Fruit fly (Drosophila melanogaster) whole organism, adult: Measurements from ENCODE around the gene CG1640.

Source experiments
- CG14711 ChIP-seq: fragments of 200-800 bp; sonication (Bioruptor generic); optimal IDR thresholded peaks from 2 replicates; lab custom pipeline; 2018; ENCODE audit warnings: missing biosample characterization, mild to moderate bottlenecking, missing genetic modification characterization, moderate library complexity
- CG1620 ChIP-seq: fragments of 200-800 bp; sonication (Bioruptor generic); optimal IDR thresholded peaks from 2 replicates; lab custom pipeline; 2016; ENCODE audit warnings: missing biosample characterization, missing genetic modification characterization
- CG5204 ChIP-seq: fragments of 200-800 bp; sonication (Bioruptor generic); optimal IDR thresholded peaks from 2 replicates; lab custom pipeline; 2016; ENCODE audit warnings: missing biosample characterization, missing genetic modification characterization
- CG7045 ChIP-seq: fragments of 200-800 bp; sonication (Bioruptor generic); optimal IDR thresholded peaks from 2 replicates; lab custom pipeline; 2017; ENCODE audit warnings: missing biosample characterization, mild to moderate bottlenecking, missing genetic modification characterization
- CG7101 ChIP-seq: fragments of 200-800 bp; sonication (Bioruptor generic); optimal IDR thresholded peaks from 2 replicates; lab custom pipeline; 2018; ENCODE audit warnings: missing biosample characterization, mild to moderate bottlenecking, missing genetic modification characterization, moderate library complexity
- Clk ChIP-seq: fragments of 200-800 bp; sonication (Bioruptor generic); optimal IDR thresholded peaks from 2 replicates; lab custom pipeline; 2017; ENCODE audit warnings: missing biosample characterization, missing genetic modification characterization
- Crg-1 ChIP-seq: fragments of 200-800 bp; sonication (Bioruptor generic); optimal IDR thresholded peaks from 2 replicates; lab custom pipeline; 2016; ENCODE audit warnings: missing biosample characterization, missing genetic modification characterization
- Hr96 ChIP-seq: fragments of 200-800 bp; sonication (Bioruptor generic); optimal IDR thresholded peaks from 2 replicates; lab custom pipeline; 2016; ENCODE audit warnings: missing biosample characterization, missing genetic modification characterization
- Mnt ChIP-seq: fragments of 200-800 bp; sonication (Bioruptor generic); optimal IDR thresholded peaks from 2 replicates; lab custom pipeline; 2016; ENCODE audit warnings: missing biosample characterization, mild to moderate bottlenecking, missing genetic modification characterization
- bab1 ChIP-seq: fragments of 200-800 bp; sonication (Bioruptor generic); optimal IDR thresholded peaks from 3 replicates; lab custom pipeline; 2019; ENCODE audit warnings: missing biosample characterization, mild to moderate bottlenecking, missing genetic modification characterization, moderate library complexity
- cic ChIP-seq: fragments of 200-800 bp; sonication (Bioruptor generic); optimal IDR thresholded peaks from 2 replicates; lab custom pipeline; 2017; ENCODE audit warnings: missing biosample characterization, mild to moderate bottlenecking, missing genetic modification characterization, moderate library complexity
- cnc ChIP-seq, 2 experiments: fragments of >200 bp; optimal IDR thresholded peaks; 2 replicates each; lab custom pipeline; 2017
- kay ChIP-seq: fragments of 200-800 bp; sonication (Bioruptor generic); peaks from one replicate; lab custom pipeline; 2016; ENCODE audit warnings: missing biosample characterization, missing genetic modification characterization, borderline replicate concordance
- toe ChIP-seq: fragments of 200-800 bp; sonication (Bioruptor generic); optimal IDR thresholded peaks from 2 replicates; lab custom pipeline; 2016; ENCODE audit warnings: missing biosample characterization, missing genetic modification characterization

DNA sequence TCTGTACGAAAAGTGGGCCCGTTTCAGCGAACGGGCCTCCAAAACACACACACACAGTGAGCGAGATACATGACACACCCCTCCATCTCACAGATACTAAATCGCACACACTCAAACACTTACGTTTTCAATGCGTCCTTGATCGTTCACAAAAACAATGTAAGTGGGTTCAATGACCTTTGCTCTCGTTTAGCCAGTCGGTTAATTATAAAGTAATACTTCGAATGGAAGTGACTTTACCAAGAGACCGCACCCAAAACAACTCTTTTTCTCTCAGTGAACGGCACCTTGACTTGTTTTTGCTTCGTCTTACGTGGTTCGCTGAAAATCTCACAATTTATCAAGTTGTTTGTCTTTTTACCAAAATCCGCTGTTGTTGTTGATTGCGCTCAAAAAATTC lies 23.9 kb downstream of the CG1640 start:
- TF ChIP-seq CG7045 (GFP tag; lab: Kevin White, UChicago), result no peak
- TF ChIP-seq CG14711, result no peak
- no peak for TF ChIP-seq cic (GFP tag; lab: Kevin White, UChicago)
- TF ChIP-seq Crg-1 (GFP tag; lab: Kevin White, UChicago), result no peak
- no peak for TF ChIP-seq toe (GFP tag; lab: Kevin White, UChicago)
- TF ChIP-seq kay (GFP tag; lab: Kevin White, UChicago), result no peak
- no peak for TF ChIP-seq Hr96 (GFP tag; lab: Kevin White, UChicago)
- TF ChIP-seq CG5204 (GFP tag; lab: Kevin White, UChicago), result no peak
- TF ChIP-seq cnc (optimal IDR thresholded peaks at IDR 0.05; lab: Kevin White, UChicago), result no peak
- no peak for TF ChIP-seq Clk (GFP tag; lab: Kevin White, UChicago)
- TF ChIP-seq CG7101 (tag; lab: Kevin White, UChicago), result no peak
- no peak for TF ChIP-seq bab1 (GFP tag; lab: Kevin White, UChicago)
- no peak for TF ChIP-seq Mnt
- no peak for TF ChIP-seq CG1620 (GFP tag; lab: Kevin White, UChicago)
